Worm (Caenorhabditis elegans) whole organism, early embryonic: ENCODE data around the gene ZK550.6.

ENCODE experiments used
- B0310.2 ChIP-seq: sonication (generic microtip); optimal IDR thresholded peaks from 2 replicates; lab custom pipeline; 2016; ENCODE audit warnings: mild to moderate bottlenecking, missing genetic modification characterization, missing compliant biosample characterization
- ama-1 ChIP-seq: fragments of 150-350 bp; optimal IDR thresholded peaks from 2 replicates; lab custom pipeline; 2014
- ceh-36 ChIP-seq: sonication (generic microtip); optimal IDR thresholded peaks from 2 replicates; lab custom pipeline; 2016; ENCODE audit warnings: missing genetic modification characterization, inconsistent platforms, missing compliant biosample characterization

DNA sequence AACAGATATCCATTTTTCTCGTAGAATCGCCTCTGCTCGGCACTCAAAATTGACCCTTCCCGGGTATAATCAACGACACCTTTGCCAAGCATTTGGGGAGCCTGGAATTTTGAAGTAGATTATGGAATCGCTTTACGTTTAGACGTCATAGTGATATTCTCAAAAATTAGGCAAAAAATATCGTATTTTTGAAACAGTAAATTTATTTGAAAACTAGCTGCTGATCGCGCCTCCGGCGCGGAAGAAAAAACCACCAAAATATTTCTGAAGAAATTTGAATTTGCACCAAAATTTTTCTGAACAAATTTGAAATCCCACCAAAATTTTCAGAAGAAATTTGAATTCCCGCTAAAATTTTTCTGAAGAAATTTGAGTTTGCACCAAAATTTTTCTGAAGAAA is at the start of gene ZK550.6:
- TF ChIP-seq ceh-36 (no peak), B0310.2 (tag; lab: Kevin White, UChicago) (no peak), ama-1 (no peak)
